Fruit fly (Drosophila melanogaster) whole organism, embryonic: ENCODE results near the gene HtrA2.

Source experiments
- Ada2b ChIP-seq: fragments of 200-800 bp; sonication (Bioruptor generic); IDR thresholded peaks from 2 replicates; pipeline ENCODE4 v1.3.6; 2022; ENCODE audit warnings: missing biosample characterization, missing genetic modification characterization
- Atf3 ChIP-seq: fragments of 200-800 bp; sonication (Bioruptor generic); optimal IDR thresholded peaks from 3 replicates; lab custom pipeline; 2016; ENCODE audit warnings: missing biosample characterization, missing genetic modification characterization
- B-H2 ChIP-seq: fragments of 200-800 bp; sonication (Bioruptor generic); optimal IDR thresholded peaks from 2 replicates; lab custom pipeline; 2018; ENCODE audit warnings: missing biosample characterization, mild to moderate bottlenecking, missing genetic modification characterization
- Blimp-1 ChIP-seq: fragments of 200-800 bp; sonication (Bioruptor generic); optimal IDR thresholded peaks from 3 replicates; lab custom pipeline; 2018; ENCODE audit warnings: missing biosample characterization, missing genetic modification characterization, mild to moderate bottlenecking, moderate library complexity, missing genetic modification reagents
- CG10321 ChIP-seq: fragments of 200-800 bp; sonication (Bioruptor generic); IDR thresholded peaks from 2 replicates; pipeline ENCODE4 v1.3.6; 2022; ENCODE audit warnings: missing biosample characterization, missing genetic modification characterization
- CG10959 ChIP-seq: fragments of 200-800 bp; sonication (Bioruptor generic); IDR thresholded peaks from 2 replicates; pipeline ENCODE4 v1.3.6; 2022; ENCODE audit warnings: missing biosample characterization, missing genetic modification characterization
- CG1602 ChIP-seq: fragments of 200-800 bp; sonication (Bioruptor generic); optimal IDR thresholded peaks from 3 replicates; lab custom pipeline; 2016; ENCODE audit warnings: missing biosample characterization, missing genetic modification characterization
- CG1647 ChIP-seq: fragments of 200-800 bp; sonication (Bioruptor generic); optimal IDR thresholded peaks from 3 replicates; lab custom pipeline; 2016; ENCODE audit warnings: missing biosample characterization, missing genetic modification characterization
- CG16863 ChIP-seq: fragments of 200-800 bp; sonication (Bioruptor generic); optimal IDR thresholded peaks from 3 replicates; lab custom pipeline; 2016; ENCODE audit warnings: missing biosample characterization, missing genetic modification characterization
- CG17361 ChIP-seq: fragments of 200-800 bp; sonication (Bioruptor generic); IDR thresholded peaks from 3 replicates; pipeline ENCODE4 v1.3.6; 2022; ENCODE audit warnings: missing biosample characterization, missing genetic modification characterization
- CG2889 ChIP-seq: fragments of 200-800 bp; sonication (Bioruptor generic); IDR thresholded peaks from 3 replicates; pipeline ENCODE4 v1.3.6; 2022; ENCODE audit warnings: missing biosample characterization, missing genetic modification characterization
- CG3065 ChIP-seq: fragments of 200-800 bp; sonication (Bioruptor generic); optimal IDR thresholded peaks from 2 replicates; lab custom pipeline; 2016; ENCODE audit warnings: missing biosample characterization, missing genetic modification characterization
- CG31388 ChIP-seq: fragments of 200-800 bp; sonication (Bioruptor generic); optimal IDR thresholded peaks from 2 replicates; lab custom pipeline; 2016; ENCODE audit warnings: missing biosample characterization, missing genetic modification characterization
- CG32772 ChIP-seq: fragments of 200-800 bp; sonication (Bioruptor generic); IDR thresholded peaks from 2 replicates; pipeline ENCODE4 v1.3.6; 2022; ENCODE audit warnings: missing biosample characterization, missing genetic modification characterization
- CG33213 ChIP-seq: fragments of 200-800 bp; sonication (Bioruptor generic); optimal IDR thresholded peaks from 3 replicates; lab custom pipeline; 2016; ENCODE audit warnings: missing biosample characterization, missing genetic modification characterization
- CG33557 ChIP-seq: fragments of 200-800 bp; sonication (Bioruptor generic); optimal IDR thresholded peaks from 2 replicates; lab custom pipeline; 2019; ENCODE audit warnings: missing biosample characterization, mild to moderate bottlenecking, missing genetic modification characterization, moderate library complexity
- CG43689 ChIP-seq: fragments of 200-800 bp; sonication (Bioruptor generic); IDR thresholded peaks from 2 replicates; pipeline ENCODE4 v1.3.6; 2022; ENCODE audit warnings: missing biosample characterization, missing genetic modification characterization
- CG4730 ChIP-seq: fragments of 200-800 bp; sonication (Bioruptor generic); IDR thresholded peaks from 2 replicates; pipeline ENCODE4 v1.3.6; 2022; ENCODE audit warnings: missing biosample characterization, missing genetic modification characterization
- CG8478 ChIP-seq: fragments of >200 bp; optimal IDR thresholded peaks from 2 replicates; lab custom pipeline; 2018
- CG9727 ChIP-seq: fragments of 200-800 bp; sonication (Bioruptor generic); optimal IDR thresholded peaks from 3 replicates; lab custom pipeline; 2017; ENCODE audit warnings: missing biosample characterization, mild to moderate bottlenecking, missing genetic modification characterization
- Chrac-16 ChIP-seq: fragments of 200-800 bp; sonication (Bioruptor generic); optimal IDR thresholded peaks from 3 replicates; lab custom pipeline; 2016; ENCODE audit warnings: missing biosample characterization, missing genetic modification characterization
- D19A ChIP-seq: fragments of 200-800 bp; optimal IDR thresholded peaks from 3 replicates; lab custom pipeline; 2019; ENCODE audit warnings: missing biosample characterization, mild to moderate bottlenecking, missing genetic modification characterization, moderate library complexity
- Fer3 ChIP-seq: fragments of 200-800 bp; sonication (Bioruptor generic); optimal IDR thresholded peaks from 2 replicates; lab custom pipeline; 2018; ENCODE audit warnings: missing biosample characterization, mild to moderate bottlenecking, missing genetic modification characterization, moderate library complexity
- Mad ChIP-seq: fragments of 200-800 bp; sonication (Bioruptor generic); optimal IDR thresholded peaks from 2 replicates; lab custom pipeline; 2016; ENCODE audit warnings: missing biosample characterization, missing genetic modification characterization
- Max ChIP-seq: fragments of 200-800 bp; sonication (Bioruptor generic); optimal IDR thresholded peaks from 2 replicates; lab custom pipeline; 2016; ENCODE audit warnings: missing biosample characterization, mild to moderate bottlenecking, missing genetic modification characterization
- Nf-YC ChIP-seq: fragments of 200-800 bp; optimal IDR thresholded peaks from 3 replicates; lab custom pipeline; 2019; ENCODE audit warnings: missing biosample characterization, mild to moderate bottlenecking, missing genetic modification characterization, moderate library complexity
- Optix ChIP-seq: fragments of 200-800 bp; sonication (Bioruptor generic); IDR thresholded peaks from 3 replicates; pipeline ENCODE4 v1.3.6; 2022; ENCODE audit warnings: missing biosample characterization, missing genetic modification characterization
- PHDP ChIP-seq: fragments of 200-800 bp; sonication (Bioruptor generic); optimal IDR thresholded peaks from 3 replicates; lab custom pipeline; 2018; ENCODE audit warnings: missing biosample characterization, mild to moderate bottlenecking, missing genetic modification characterization, moderate library complexity
- Rfx ChIP-seq: fragments of 200-800 bp; sonication (Bioruptor generic); IDR thresholded peaks from 2 replicates; pipeline ENCODE4 v1.3.6; 2022; ENCODE audit warnings: missing biosample characterization, missing genetic modification characterization
- Sry-β ChIP-seq: fragments of 200-800 bp; sonication (Bioruptor generic); optimal IDR thresholded peaks from 2 replicates; lab custom pipeline; 2018; ENCODE audit warnings: missing biosample characterization, mild to moderate bottlenecking, missing genetic modification characterization, moderate library complexity
- Stat92E ChIP-seq, 3 experiments: fragments of >200 bp in 2 of 3; fragments of 200-800 bp in 1 of 3; sonication (Bioruptor generic) in 1 of 3; optimal IDR thresholded peaks; 2 replicates each; lab custom pipeline; 2017 to 2019; ENCODE audit warnings: missing biosample characterization in 3 of 3, missing genetic modification characterization in 3 of 3, mild to moderate bottlenecking in 1 of 3, moderate library complexity in 1 of 3
- YL-1 ChIP-seq: fragments of 200-800 bp; sonication (Bioruptor generic); optimal IDR thresholded peaks from 3 replicates; lab custom pipeline; 2017; ENCODE audit warnings: missing biosample characterization, mild to moderate bottlenecking, missing genetic modification characterization
- bsh ChIP-seq, 2 experiments: fragments of 200-800 bp; sonication (Bioruptor generic); optimal IDR thresholded peaks; 2 replicates each; lab custom pipeline; 2017 to 2018; ENCODE audit warnings: mild to moderate bottlenecking in 2 of 2, missing biosample characterization in 2 of 2, missing genetic modification characterization in 2 of 2, moderate library complexity in 1 of 2
- cato ChIP-seq: fragments of 200-800 bp; sonication (Bioruptor generic); optimal IDR thresholded peaks from 2 replicates; lab custom pipeline; 2016; ENCODE audit warnings: missing biosample characterization, missing genetic modification characterization, borderline replicate concordance
- cg ChIP-seq: fragments of 200-800 bp; sonication (Bioruptor generic); optimal IDR thresholded peaks from 3 replicates; lab custom pipeline; 2019; ENCODE audit warnings: missing biosample characterization, mild to moderate bottlenecking, missing genetic modification characterization, moderate library complexity
- crc ChIP-seq: fragments of 200-800 bp; sonication (Bioruptor generic); optimal IDR thresholded peaks from 2 replicates; lab custom pipeline; 2016; ENCODE audit warnings: missing biosample characterization, missing genetic modification characterization
- emc ChIP-seq: fragments of 200-800 bp; sonication (Bioruptor generic); optimal IDR thresholded peaks from 2 replicates; lab custom pipeline; 2016; ENCODE audit warnings: missing biosample characterization, missing genetic modification characterization
- eve ChIP-seq, 2 experiments: fragments of >200 bp; optimal IDR thresholded peaks; 2 replicates each; lab custom pipeline; 2017; ENCODE audit warnings: missing biosample characterization in 2 of 2, missing genetic modification characterization in 2 of 2
- fd3F ChIP-seq: fragments of 200-800 bp; sonication (Bioruptor generic); optimal IDR thresholded peaks from 2 replicates; lab custom pipeline; 2018; ENCODE audit warnings: missing biosample characterization, mild to moderate bottlenecking, missing genetic modification characterization, moderate library complexity
- gt ChIP-seq: fragments of 200-800 bp; sonication (Bioruptor generic); IDR thresholded peaks from 2 replicates; pipeline ENCODE4 v1.3.6; 2022; ENCODE audit warnings: missing biosample characterization, missing genetic modification characterization
- hb ChIP-seq: fragments of 200-800 bp; sonication (Bioruptor generic); IDR thresholded peaks from 3 replicates; pipeline ENCODE4 v1.3.6; 2022; ENCODE audit warnings: missing biosample characterization, missing genetic modification characterization; ENCODE audit not compliant: partially characterized antibody
- kni ChIP-seq: fragments of 200-800 bp; sonication (Bioruptor generic); optimal IDR thresholded peaks from 3 replicates; lab custom pipeline; 2017; ENCODE audit warnings: mild to moderate bottlenecking, missing biosample characterization, missing genetic modification reagents, missing genetic modification characterization
- lov ChIP-seq, 2 experiments: fragments of 200-800 bp in 1 of 2; fragments of >200 bp in 1 of 2; sonication (Bioruptor generic) in 1 of 2; IDR thresholded peaks in 1 of 2; optimal IDR thresholded peaks in 1 of 2; 2 replicates in 1 of 2; 3 replicates in 1 of 2; pipeline versions ENCODE4 v1.3.6 to Lab custom; 2017 to 2022; ENCODE audit warnings: missing biosample characterization in 1 of 2, missing genetic modification characterization in 1 of 2
- nom ChIP-seq: fragments of 200-800 bp; sonication (Bioruptor generic); optimal IDR thresholded peaks from 2 replicates; lab custom pipeline; 2017; ENCODE audit warnings: missing biosample characterization, missing genetic modification characterization, mild to moderate bottlenecking, moderate library complexity, missing genetic modification reagents
- pho ChIP-seq: fragments of 200-800 bp; sonication (Bioruptor generic); optimal IDR thresholded peaks from 2 replicates; lab custom pipeline; 2016; ENCODE audit warnings: missing biosample characterization, missing genetic modification characterization
- pum ChIP-seq: fragments of 200-800 bp; sonication (Bioruptor generic); optimal IDR thresholded peaks from 2 replicates; lab custom pipeline; 2016; ENCODE audit warnings: missing biosample characterization, missing genetic modification characterization
- sr ChIP-seq: fragments of 200-800 bp; sonication (Bioruptor generic); IDR thresholded peaks from 3 replicates; pipeline ENCODE4 v1.3.6; 2022; ENCODE audit warnings: missing biosample characterization, missing genetic modification characterization
- usp ChIP-seq: fragments of >200 bp; optimal IDR thresholded peaks from 2 replicates; lab custom pipeline; 2017; ENCODE audit warnings: missing biosample characterization, missing genetic modification characterization
- zen ChIP-seq: fragments of 200-800 bp; sonication (Bioruptor generic); optimal IDR thresholded peaks from 3 replicates; lab custom pipeline; 2018; ENCODE audit warnings: missing biosample characterization, mild to moderate bottlenecking, missing genetic modification characterization, moderate library complexity
- zf30C ChIP-seq: fragments of 200-800 bp; sonication (Bioruptor generic); optimal IDR thresholded peaks from 3 replicates; lab custom pipeline; 2018; ENCODE audit warnings: missing biosample characterization, mild to moderate bottlenecking, missing genetic modification characterization

The HtrA2 gene

dm6 chr3R:14467231-14467846 lies 44.2 kb downstream of the HtrA2 start (continued):
- TF ChIP-seq Chrac-16 (GFP tag; lab: Kevin White, UChicago) (no peak), CG31388 (GFP tag; lab: Kevin White, UChicago) (no peak), PHDP (tag; lab: Kevin White, UChicago) (no peak), Optix (no peak), CG16863 (GFP tag; lab: Kevin White, UChicago) (no peak), YL-1 (GFP tag; lab: Kevin White, UChicago) (no peak), Ada2b (GFP tag; lab: Robert Waterston, UW) (no peak), Mad (no peak), hb (GFP tag; lab: Robert Waterston, UW) (no peak), Atf3 (GFP tag; lab: Kevin White, UChicago) (no peak), pum (GFP tag; lab: Kevin White, UChicago) (no peak), B-H2 (GFP tag; lab: Kevin White, UChicago) (no peak), CG8478 (no peak), CG1647 (GFP tag; lab: Kevin White, UChicago) (no peak), CG10959 (GFP tag; lab: Robert Waterston, UW) (no peak), zen (tag; lab: Kevin White, UChicago) (no peak), D19A (tag; lab: Kevin White, UChicago) (peak; percentile 88), CG43689 (GFP tag; lab: Robert Waterston, UW) (no peak), usp (GFP tag; lab: Kevin White, UChicago) (no peak), CG9727 (GFP tag; lab: Kevin White, UChicago) (no peak), Rfx (GFP tag; lab: Robert Waterston, UW) (no peak), emc (GFP tag; lab: Kevin White, UChicago) (no peak), CG10321 (GFP tag; lab: Robert Waterston, UW) (no peak), CG2889 (no peak), cato (GFP tag; lab: Kevin White, UChicago) (no peak), CG33557 (GFP tag; lab: Kevin White, UChicago) (no peak), zf30C (GFP tag; lab: Kevin White, UChicago) (peak; percentile 47), Stat92E (GFP tag; optimal IDR thresholded peaks at IDR 0.05; lab: Kevin White, UChicago) (peak in 1 of 3 experiments; percentile 66), CG4730 (GFP tag; lab: Robert Waterston, UW) (0 out of 2 replicates have a peak, but pooled peaks have one; percentile 16), crc (GFP tag; lab: Kevin White, UChicago) (no peak), kni (GFP tag; lab: Kevin White, UChicago) (no peak), Nf-YC (no peak), pho (GFP tag; lab: Kevin White, UChicago) (no peak), cg (peak; percentile 44), lov (optimal IDR thresholded peaks at IDR 0.05; lab: Kevin White, UChicago) (no peak), lov (GFP tag; IDR thresholded peaks at IDR 0.05; lab: Robert Waterston, UW) (no peak), Sry-β (GFP tag; lab: Kevin White, UChicago) (no peak), Fer3 (tag; lab: Kevin White, UChicago) (no peak), CG1602 (no peak), eve (GFP tag; optimal IDR thresholded peaks at IDR 0.05; lab: Kevin White, UChicago) (no peak), CG3065 (GFP tag; lab: Kevin White, UChicago) (no peak), bsh (GFP tag; optimal IDR thresholded peaks at IDR 0.05; lab: Kevin White, UChicago) (no peak), fd3F (GFP tag; lab: Kevin White, UChicago) (no peak), nom (GFP tag; lab: Kevin White, UChicago) (no peak), CG32772 (GFP tag; lab: Robert Waterston, UW) (no peak), Blimp-1 (no peak), CG17361 (GFP tag; lab: Robert Waterston, UW) (0 out of 3 replicates have a peak, but pooled peaks have one; percentile 14), Max (GFP tag; lab: Kevin White, UChicago) (no peak), CG33213 (GFP tag; lab: Kevin White, UChicago) (no peak), sr (GFP tag; lab: Robert Waterston, UW) (no peak), gt (GFP tag; lab: Robert Waterston, UW) (no peak)
